Worm (Caenorhabditis elegans) whole organism, L4/young adult: ENCODE results near the gene C34C6.9.

Source experiments
- W03F9.2 ChIP-seq: fragments of 150-350 bp; optimal IDR thresholded peaks from 2 replicates; lab custom pipeline; 2014; ENCODE audit warnings: missing biosample characterization, missing genetic modification characterization
- him-1 ChIP-seq: sonication (generic microtip); optimal IDR thresholded peaks from 2 replicates; lab custom pipeline; 2016; ENCODE audit warnings: missing genotype, missing genetic modification reagents, missing genetic modification characterization, missing compliant biosample characterization

- TF ChIP-seq him-1 (peak; percentile 2), W03F9.2 (peak; percentile 72)
These were observed 1.8 kb upstream of the C34C6.9 start for ce11 chrII:8683933-8684332.
